Worm (Caenorhabditis elegans): ENCODE data around the gene suex-1.

Gene suex-1

ce11 chrII:5512473-5513097, 14.5 kb upstream of the suex-1 start:
- TF ChIP-seq hmbx-1 (tag; optimal IDR thresholded peaks at IDR 0.05) = no peak
- TF ChIP-seq tra-4 (tag; optimal IDR thresholded peaks at IDR 0.05) = no peak
- TF ChIP-seq aly-1 (tag; optimal IDR thresholded peaks at IDR 0.05) = no peak
- no peak for TF ChIP-seq ets-7 (tag; optimal IDR thresholded peaks at IDR 0.05)
- TF ChIP-seq sea-1 (GFP tag; conservative IDR thresholded peaks at IDR 0.05) = no peak
- no peak for TF ChIP-seq flt-1 (GFP tag; IDR thresholded peaks at IDR 0.05)
- TF ChIP-seq B0310.2 (tag; optimal IDR thresholded peaks at IDR 0.05) = no peak
- no peak for TF ChIP-seq scrt-1 (GFP tag; IDR thresholded peaks at IDR 0.05)
- no peak for TF ChIP-seq tbx-11 (GFP tag; IDR thresholded peaks at IDR 0.05)
- no peak for TF ChIP-seq hmg-4 (GFP tag; optimal IDR thresholded peaks at IDR 0.05)
- TF ChIP-seq ceh-13 (GFP tag; optimal IDR thresholded peaks at IDR 0.05) = no peak
- TF ChIP-seq hnd-1 (tag; optimal IDR thresholded peaks at IDR 0.05) = no peak
- TF ChIP-seq F13C5.2 (tag; optimal IDR thresholded peaks at IDR 0.05) = no peak
- TF ChIP-seq pes-1 (GFP tag; IDR thresholded peaks at IDR 0.05) = no peak
- no peak for TF ChIP-seq ceh-36 (tag; optimal IDR thresholded peaks at IDR 0.05)
- no peak for TF ChIP-seq tbx-37 (GFP tag; conservative IDR thresholded peaks at IDR 0.05)

DNA sequence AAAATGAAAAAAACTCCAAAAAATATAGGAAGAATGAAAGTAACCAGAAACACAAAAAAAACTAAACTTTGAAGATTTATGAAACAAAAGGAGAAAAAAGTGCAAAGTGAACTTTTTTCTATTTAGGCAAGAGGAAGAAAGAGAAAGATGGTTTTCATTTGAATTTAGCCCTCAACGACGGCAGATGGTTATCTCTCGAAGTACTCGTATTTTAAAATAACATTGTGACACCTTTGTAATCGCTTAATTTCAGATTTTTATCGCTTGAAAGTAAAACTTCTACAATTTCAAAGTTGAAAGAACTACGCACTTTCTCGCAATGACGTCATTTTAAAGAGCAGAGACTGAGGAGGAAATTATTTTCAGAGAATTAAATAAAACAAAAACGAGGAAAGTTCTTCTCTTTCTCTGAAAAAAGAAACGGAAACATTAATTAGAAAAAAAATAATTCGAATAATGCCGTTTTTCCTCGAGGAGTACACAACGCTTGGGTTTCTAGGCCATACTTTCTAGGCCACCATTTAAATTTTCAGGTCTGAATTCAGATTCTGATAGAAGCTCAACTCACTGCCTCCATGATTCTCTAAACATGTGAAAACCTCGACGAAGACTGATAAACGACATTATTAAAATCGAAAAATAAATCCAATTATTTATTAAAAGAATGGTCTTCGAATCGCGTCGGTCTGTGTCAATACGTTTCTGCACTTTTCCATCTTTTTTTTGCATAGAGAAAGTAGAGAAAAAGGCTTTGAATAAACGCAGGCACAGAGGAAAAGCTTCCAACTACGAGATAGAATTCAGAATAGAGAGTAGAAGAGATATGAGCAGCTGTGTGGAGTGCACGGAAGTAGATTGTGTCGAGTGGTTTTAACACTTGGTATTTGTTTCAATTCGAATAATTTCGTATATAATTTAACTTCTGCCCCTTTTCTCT, 13.6 kb upstream of the suex-1 start:
- TF ChIP-seq B0310.2 (tag; optimal IDR thresholded peaks at IDR 0.05) (no peak), F13C5.2 (tag; optimal IDR thresholded peaks at IDR 0.05) (no peak), ceh-13 (GFP tag; optimal IDR thresholded peaks at IDR 0.05) (no peak), ama-1 (optimal IDR thresholded peaks at IDR 0.05) (no peak), tra-4 (tag; optimal IDR thresholded peaks at IDR 0.05) (no peak), aly-1 (tag; optimal IDR thresholded peaks at IDR 0.05) (no peak), scrt-1 (GFP tag; IDR thresholded peaks at IDR 0.05) (no peak), ets-7 (tag; optimal IDR thresholded peaks at IDR 0.05) (no peak), ceh-36 (tag; optimal IDR thresholded peaks at IDR 0.05) (no peak), pes-1 (GFP tag; IDR thresholded peaks at IDR 0.05) (no peak), hnd-1 (tag; optimal IDR thresholded peaks at IDR 0.05) (no peak), sea-1 (GFP tag; conservative IDR thresholded peaks at IDR 0.05) (no peak), flt-1 (GFP tag; IDR thresholded peaks at IDR 0.05) (no peak), hmg-4 (GFP tag; optimal IDR thresholded peaks at IDR 0.05) (no peak), hmbx-1 (tag; optimal IDR thresholded peaks at IDR 0.05) (no peak), tbx-37 (GFP tag; conservative IDR thresholded peaks at IDR 0.05) (no peak), tbx-11 (GFP tag; IDR thresholded peaks at IDR 0.05) (no peak)

DNA sequence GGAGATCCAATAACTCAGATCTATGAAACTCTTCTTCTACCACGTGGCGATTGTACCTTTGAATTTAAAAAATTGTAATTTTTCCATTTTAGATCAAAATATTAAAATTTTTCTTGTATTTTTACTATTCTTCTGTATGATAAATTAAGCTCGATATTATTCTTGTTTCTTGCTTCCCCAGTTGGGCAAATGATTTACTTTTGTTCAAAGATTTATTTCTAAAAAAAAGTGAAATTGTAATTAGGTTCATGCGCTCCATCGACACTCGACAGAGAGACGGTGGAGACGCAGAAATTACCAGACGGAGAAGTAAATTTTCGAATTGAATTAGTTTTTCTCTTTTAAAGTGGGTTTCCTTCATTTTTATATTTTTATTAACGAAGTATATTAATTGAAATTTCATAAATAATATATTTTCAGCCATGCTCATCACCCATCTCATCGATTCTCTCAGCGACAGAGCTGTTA, 7.8 kb upstream of the suex-1 start, which contains the start of gene npp-24:
Gene npp-24, plus strand, starts transcription at position 51 of the 468 bp plus-strand sequence.
- no peak for TF ChIP-seq sea-1 (GFP tag; conservative IDR thresholded peaks at IDR 0.05)

- no peak for TF ChIP-seq tra-4 (tag; optimal IDR thresholded peaks at IDR 0.05)
Observed at ce11 chrII:5503760-5504159, 5.7 kb upstream of the suex-1 start, which contains the start of gene cyp-44A1. TSS of gene cyp-44A1 (plus strand) at chrII:5504044.

DNA sequence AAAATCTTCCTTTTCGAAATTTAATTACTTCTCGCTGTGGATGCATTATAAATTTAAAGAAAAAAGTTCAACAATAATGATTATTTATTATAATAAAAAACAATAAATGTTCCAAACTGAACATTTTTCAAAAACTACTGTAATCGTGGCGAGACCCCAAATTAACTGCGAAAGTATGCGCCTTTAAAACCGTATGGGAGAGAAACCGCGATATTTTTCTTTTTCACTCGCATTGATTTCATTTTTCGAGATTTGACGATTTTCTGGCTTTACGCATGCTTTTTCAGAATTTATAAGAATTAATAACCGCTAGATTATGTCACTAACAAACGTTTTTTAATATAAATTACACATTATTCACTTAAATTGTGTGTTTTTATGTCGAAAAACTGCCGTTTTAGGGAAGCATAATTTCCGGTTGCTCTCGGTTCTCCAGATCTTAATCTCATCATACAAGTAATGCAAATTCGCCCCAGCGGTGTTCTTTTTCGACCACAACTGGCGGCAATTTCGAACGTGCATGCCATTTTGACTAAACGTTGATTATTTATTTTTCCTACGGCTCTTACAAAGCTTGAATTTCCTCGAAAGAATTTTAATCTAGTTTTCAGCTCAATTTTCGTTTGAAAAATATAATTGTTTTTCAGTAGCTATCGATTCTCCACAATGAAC, 3.1 kb upstream of the suex-1 start, which contains the start of gene F12A10.8:
Gene F12A10.8, minus strand, starts transcription at position 79 of the 672 bp plus-strand sequence.
- no peak for TF ChIP-seq tbx-11 (GFP tag; IDR thresholded peaks at IDR 0.05)
- no peak for TF ChIP-seq hmbx-1 (tag; optimal IDR thresholded peaks at IDR 0.05)
- no peak for TF ChIP-seq ama-1 (optimal IDR thresholded peaks at IDR 0.05)
- no peak for TF ChIP-seq hmg-4 (GFP tag; optimal IDR thresholded peaks at IDR 0.05)
- no peak for TF ChIP-seq tbx-37 (GFP tag; conservative IDR thresholded peaks at IDR 0.05)
- no peak for TF ChIP-seq ets-7 (tag; optimal IDR thresholded peaks at IDR 0.05)
- TF ChIP-seq hnd-1 (tag; optimal IDR thresholded peaks at IDR 0.05) = no peak
- TF ChIP-seq scrt-1 (GFP tag; IDR thresholded peaks at IDR 0.05) = no peak
- no peak for TF ChIP-seq ceh-36 (tag; optimal IDR thresholded peaks at IDR 0.05)
- TF ChIP-seq ceh-13 (GFP tag; optimal IDR thresholded peaks at IDR 0.05) = no peak
- TF ChIP-seq pes-1 (GFP tag; IDR thresholded peaks at IDR 0.05) = no peak
- no peak for TF ChIP-seq flt-1 (GFP tag; IDR thresholded peaks at IDR 0.05)
- no peak for TF ChIP-seq sea-1 (GFP tag; conservative IDR thresholded peaks at IDR 0.05)
- TF ChIP-seq F13C5.2 (tag; optimal IDR thresholded peaks at IDR 0.05) = no peak
- no peak for TF ChIP-seq tra-4 (tag; optimal IDR thresholded peaks at IDR 0.05)
- TF ChIP-seq B0310.2 (tag; optimal IDR thresholded peaks at IDR 0.05) = no peak
- TF ChIP-seq aly-1 (tag; optimal IDR thresholded peaks at IDR 0.05) = no peak

- TF ChIP-seq scrt-1 (GFP tag; IDR thresholded peaks at IDR 0.05) (no peak), F13C5.2 (tag; optimal IDR thresholded peaks at IDR 0.05) (no peak), ceh-13 (GFP tag; optimal IDR thresholded peaks at IDR 0.05) (no peak), flt-1 (GFP tag; IDR thresholded peaks at IDR 0.05) (no peak)
Observed at ce11 chrII:5500470-5500869, 2.4 kb upstream of the suex-1 start, which contains the start of gene fzy-1. TSS of gene fzy-1 (plus strand) at chrII:5500770.

ce11 chrII:5497541-5497940, 515 bp downstream of the suex-1 start:
- no peak for TF ChIP-seq sea-1 (GFP tag; conservative IDR thresholded peaks at IDR 0.05)
- no peak for TF ChIP-seq hmbx-1 (tag; optimal IDR thresholded peaks at IDR 0.05)
- TF ChIP-seq ceh-13 (GFP tag; optimal IDR thresholded peaks at IDR 0.05) = no peak
- TF ChIP-seq tra-4 (tag; optimal IDR thresholded peaks at IDR 0.05) = no peak
- no peak for TF ChIP-seq tbx-37 (GFP tag; conservative IDR thresholded peaks at IDR 0.05)
- TF ChIP-seq hnd-1 (tag; optimal IDR thresholded peaks at IDR 0.05) = no peak

All from whole organism, early embryonic.